Worm (Caenorhabditis elegans) whole organism, L4/young adult: ENCODE data around the gene dro-1.

Source experiments
- W03F9.2 ChIP-seq: fragments of 150-350 bp; optimal IDR thresholded peaks from 2 replicates; lab custom pipeline; 2014; ENCODE audit warnings: missing biosample characterization, missing genetic modification characterization
- dao-5 ChIP-seq: sonication (generic microtip); optimal IDR thresholded peaks from 2 replicates; lab custom pipeline; 2016; ENCODE audit warnings: missing genotype, missing genetic modification characterization, moderate library complexity, missing compliant biosample characterization
- him-1 ChIP-seq: sonication (generic microtip); optimal IDR thresholded peaks from 2 replicates; lab custom pipeline; 2016; ENCODE audit warnings: missing genotype, missing genetic modification reagents, missing genetic modification characterization, missing compliant biosample characterization

- TF ChIP-seq him-1 (no peak), W03F9.2 (tag; lab: Kevin White, UChicago) (no peak), dao-5 (tag; lab: Kevin White, UChicago) (no peak)
Measured at ce11 chrIII:13348891-13349290, 6.4 kb downstream of the dro-1 start.
